Worm (Caenorhabditis elegans) whole organism, mixed stage, embryonic: ENCODE data around the gene eat-20.

Experiments
- pha-4 ChIP-seq: fragments of 150-350 bp; optimal IDR thresholded peaks from 2 replicates; lab custom pipeline; 2018; ENCODE audit warnings: missing biosample characterization, missing genetic modification reagents, missing genetic modification characterization
- snpc-4 ChIP-seq: fragments of 150-350 bp; optimal IDR thresholded peaks from 2 replicates; lab custom pipeline; 2014; ENCODE audit warnings: missing biosample characterization, missing genetic modification characterization
- unc-39 ChIP-seq: fragments of 150-350 bp; optimal IDR thresholded peaks from 2 replicates; lab custom pipeline; 2014; ENCODE audit warnings: missing biosample characterization, missing genetic modification characterization
- unc-62 ChIP-seq: fragments of 150-350 bp; optimal IDR thresholded peaks from 2 replicates; lab custom pipeline; 2014; ENCODE audit warnings: missing biosample characterization, missing genetic modification reagents, missing genetic modification characterization

DNA sequence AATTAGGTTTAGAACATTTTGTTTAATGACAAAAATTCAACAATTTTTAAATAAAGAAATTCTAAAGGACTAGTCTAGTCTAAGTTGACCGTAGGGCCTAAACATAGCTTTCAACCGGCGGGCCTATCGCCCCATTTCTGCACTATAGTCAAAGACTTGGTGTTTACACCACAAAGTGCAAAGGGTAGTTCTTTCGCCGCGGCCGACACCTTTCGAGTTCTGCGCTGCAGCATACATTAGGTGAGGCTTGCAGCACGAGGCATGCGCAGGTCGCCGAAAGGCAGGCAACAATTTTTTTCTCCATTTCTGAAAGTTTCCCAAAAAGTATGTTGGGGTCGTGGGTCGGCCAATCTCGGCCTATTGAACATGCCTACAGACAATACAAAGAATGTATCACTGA is 18.7 kb downstream of the eat-20 start:
- TF ChIP-seq pha-4 (tag; lab: Kevin White, UChicago) (no peak), snpc-4 (tag; lab: Kevin White, UChicago) (no peak), unc-39 (no peak), unc-62 (GFP tag; lab: Kevin White, UChicago) (no peak)
